Fruit fly (Drosophila melanogaster): ENCODE measurements around the gene CG14042.
A peak's percentile ranks its signal among the peaks of the same experiment; 100 is the strongest.

CG14042 gene

dm6 chr2L:5086905-5087522 is 49.5 kb downstream of the CG14042 start (continued):
- no peak for TF ChIP-seq ash1 (GFP tag; optimal IDR thresholded peaks at IDR 0.05)
- TF ChIP-seq toy (GFP tag; IDR thresholded peaks at IDR 0.05): no peak
- TF ChIP-seq tgo (GFP tag; IDR thresholded peaks at IDR 0.05): peak; percentile 39; the same call in 1 of the 3 replicates
- TF ChIP-seq Antp (GFP tag; optimal IDR thresholded peaks at IDR 0.05): peak; percentile 60
- 0 out of 2 replicates have a peak, but pooled peaks have one; percentile 8 for TF ChIP-seq CG32532 (GFP tag; IDR thresholded peaks at IDR 0.05)
- peak; percentile 54 for TF ChIP-seq repo (GFP tag; optimal IDR thresholded peaks at IDR 0.05)
- peak; percentile 57 for TF ChIP-seq zfh2 (GFP tag; optimal IDR thresholded peaks at IDR 0.05)
- TF ChIP-seq ems (GFP tag; optimal IDR thresholded peaks at IDR 0.05): peak; percentile 63
- TF ChIP-seq CG18011 (GFP tag; optimal IDR thresholded peaks at IDR 0.05): peak; percentile 19
- no peak for TF ChIP-seq mld (GFP tag; IDR thresholded peaks at IDR 0.05; ENCODE audit: partially characterized antibody)
- TF ChIP-seq CG8290 (GFP tag; optimal IDR thresholded peaks at IDR 0.05): peak; percentile 40
- peak in 1 of 2 experiments; percentile 50 for TF ChIP-seq CG8290 (tag; optimal IDR thresholded peaks at IDR 0.05)
- peak; percentile 86 for TF ChIP-seq CG8924 (tag; optimal IDR thresholded peaks at IDR 0.05)
- TF ChIP-seq nerfin-2 (GFP tag; IDR thresholded peaks at IDR 0.05; ENCODE audit: partially characterized antibody): no peak
- TF ChIP-seq CG16863 (GFP tag; optimal IDR thresholded peaks at IDR 0.05): peak; percentile 49
- TF ChIP-seq CG9609 (GFP tag; optimal IDR thresholded peaks at IDR 0.05): peak; percentile 57
- peak; percentile 89 for TF ChIP-seq CG18599 (GFP tag; optimal IDR thresholded peaks at IDR 0.05)
- peak; percentile 47 for TF ChIP-seq sug (tag; optimal IDR thresholded peaks at IDR 0.05)
- TF ChIP-seq ERR (GFP tag; optimal IDR thresholded peaks at IDR 0.05): peak; percentile 34
- peak; percentile 32 for TF ChIP-seq MTF-1 (GFP tag; optimal IDR thresholded peaks at IDR 0.05; ENCODE audit: borderline replicate concordance)
- TF ChIP-seq CG16815 (GFP tag; optimal IDR thresholded peaks at IDR 0.05): peak; percentile 52
- peak; percentile 85 for TF ChIP-seq PHDP (tag; optimal IDR thresholded peaks at IDR 0.05)
- peak; percentile 57 for TF ChIP-seq CG10543 (GFP tag; optimal IDR thresholded peaks at IDR 0.05)
- peak; percentile 34 for TF ChIP-seq CG17802 (tag; optimal IDR thresholded peaks at IDR 0.05)
- TF ChIP-seq Dfd (GFP tag; optimal IDR thresholded peaks at IDR 0.05): no peak
- peak; percentile 58 for TF ChIP-seq kay (GFP tag; optimal IDR thresholded peaks at IDR 0.05)
- TF ChIP-seq danr (GFP tag; IDR thresholded peaks at IDR 0.05): peak; percentile 42; the same call in 1 of the 2 replicates
- TF ChIP-seq pnt (GFP tag; optimal IDR thresholded peaks at IDR 0.05): peak; percentile 60
- TF ChIP-seq CG6175 (GFP tag; IDR thresholded peaks at IDR 0.05): no peak
- peak; percentile 60 for TF ChIP-seq CG13624 (GFP tag; optimal IDR thresholded peaks at IDR 0.05)
- peak; percentile 60 for TF ChIP-seq CG7786 (GFP tag; optimal IDR thresholded peaks at IDR 0.05)
- peak; percentile 89 for TF ChIP-seq Sox100B (GFP tag; optimal IDR thresholded peaks at IDR 0.05)
- TF ChIP-seq CG4707 (GFP tag; optimal IDR thresholded peaks at IDR 0.05): peak; percentile 61
- peak; percentile 83 for TF ChIP-seq gcm (GFP tag; optimal IDR thresholded peaks at IDR 0.05)
- peak; percentile 53 for TF ChIP-seq HLH3B (GFP tag; IDR thresholded peaks at IDR 0.05)
- TF ChIP-seq CoRest (tag; optimal IDR thresholded peaks at IDR 0.05): peak; percentile 83
- TF ChIP-seq croc (GFP tag; conservative IDR thresholded peaks at IDR 0.05): peak; percentile 20; the same call in 1 of the 3 replicates
- TF ChIP-seq YL-1 (GFP tag; optimal IDR thresholded peaks at IDR 0.05): peak; percentile 17
- no peak for TF ChIP-seq inv (GFP tag; IDR thresholded peaks at IDR 0.05; ENCODE audit: partially characterized antibody)
- TF ChIP-seq lola (GFP tag; optimal IDR thresholded peaks at IDR 0.05): peak in 1 of 3 experiments; percentile 67
- no peak for TF ChIP-seq chinmo (GFP tag; IDR thresholded peaks at IDR 0.05; ENCODE audit: partially characterized antibody)
- TF ChIP-seq Atf-2 (GFP tag; optimal IDR thresholded peaks at IDR 0.05): peak; percentile 62
- TF ChIP-seq B-H2 (GFP tag; optimal IDR thresholded peaks at IDR 0.05): no peak
- peak; percentile 67 for TF ChIP-seq Nf-YC (tag; optimal IDR thresholded peaks at IDR 0.05)
- no peak for TF ChIP-seq HLH4C (GFP tag; IDR thresholded peaks at IDR 0.05; ENCODE audit: partially characterized antibody)
- TF ChIP-seq seq (GFP tag; IDR thresholded peaks at IDR 0.05): peak; percentile 77
- 0 out of 3 replicates have a peak, but pooled peaks have one; percentile 41 for TF ChIP-seq ase (GFP tag; IDR thresholded peaks at IDR 0.05)
- TF ChIP-seq Trl (optimal IDR thresholded peaks at IDR 0.05): no peak
- peak; percentile 58 for TF ChIP-seq Trl (GFP tag; optimal IDR thresholded peaks at IDR 0.05)
